Fruit fly (Drosophila melanogaster) whole organism, embryonic: ENCODE results near the gene superdeath.
A peak's percentile ranks its signal among the peaks of the same experiment; 100 is the strongest.

Source experiments
- Atf6 ChIP-seq: fragments of 200-800 bp; sonication (Bioruptor generic); IDR thresholded peaks from 2 replicates; pipeline ENCODE4 v1.3.6; 2022; ENCODE audit warnings: missing biosample characterization, missing genetic modification characterization
- B-H1 ChIP-seq: fragments of 200-800 bp; sonication (Bioruptor generic); IDR thresholded peaks from 3 replicates; pipeline ENCODE4 v1.3.6; 2022; ENCODE audit warnings: missing biosample characterization, missing genetic modification characterization
- B-H2 ChIP-seq: fragments of 200-800 bp; sonication (Bioruptor generic); optimal IDR thresholded peaks from 2 replicates; lab custom pipeline; 2018; ENCODE audit warnings: missing biosample characterization, mild to moderate bottlenecking, missing genetic modification characterization
- BEAF-32 ChIP-seq: fragments of 200-800 bp; sonication (Bioruptor generic); optimal IDR thresholded peaks from 3 replicates; lab custom pipeline; 2017; ENCODE audit warnings: missing biosample characterization, missing genetic modification characterization, mild to moderate bottlenecking, moderate library complexity, missing genetic modification reagents
- Bteb2 ChIP-seq: fragments of 200-800 bp; sonication (Bioruptor generic); optimal IDR thresholded peaks from 2 replicates; lab custom pipeline; 2016; ENCODE audit warnings: missing biosample characterization, missing genetic modification characterization
- CG10431 ChIP-seq: fragments of 200-800 bp; sonication (Bioruptor generic); optimal IDR thresholded peaks from 3 replicates; lab custom pipeline; 2018; ENCODE audit warnings: missing biosample characterization, mild to moderate bottlenecking, missing genetic modification characterization
- CG10462 ChIP-seq: fragments of 200-800 bp; sonication (Bioruptor generic); optimal IDR thresholded peaks from 2 replicates; lab custom pipeline; 2016; ENCODE audit warnings: missing biosample characterization, missing genetic modification characterization
- CG11398 ChIP-seq: fragments of 200-800 bp; sonication (Bioruptor generic); optimal IDR thresholded peaks from 2 replicates; lab custom pipeline; 2016; ENCODE audit warnings: missing biosample characterization, missing genetic modification characterization
- CG11723 ChIP-seq: fragments of 200-800 bp; sonication (Bioruptor generic); optimal IDR thresholded peaks from 2 replicates; lab custom pipeline; 2017; ENCODE audit warnings: missing biosample characterization, mild to moderate bottlenecking, missing genetic modification characterization
- CG12236 ChIP-seq: fragments of 200-800 bp; sonication (Bioruptor generic); optimal IDR thresholded peaks from 2 replicates; lab custom pipeline; 2016; ENCODE audit warnings: missing biosample characterization, missing genetic modification characterization
- CG12391 ChIP-seq: fragments of 200-800 bp; sonication (Bioruptor generic); optimal IDR thresholded peaks from 3 replicates; lab custom pipeline; 2018; ENCODE audit warnings: missing biosample characterization, mild to moderate bottlenecking, missing genetic modification characterization, moderate library complexity
- CG13775 ChIP-seq: fragments of 200-800 bp; sonication (Bioruptor generic); optimal IDR thresholded peaks from 3 replicates; lab custom pipeline; 2017; ENCODE audit warnings: missing biosample characterization, mild to moderate bottlenecking, missing genetic modification characterization
- CG15514 ChIP-seq: fragments of 200-800 bp; sonication (Bioruptor generic); optimal IDR thresholded peaks from 3 replicates; lab custom pipeline; 2017; ENCODE audit warnings: missing biosample characterization, missing genetic modification characterization, mild to moderate bottlenecking, moderate library complexity, missing genetic modification reagents
- CG15696 ChIP-seq: fragments of 200-800 bp; sonication (Bioruptor generic); optimal IDR thresholded peaks from 2 replicates; lab custom pipeline; 2019; ENCODE audit warnings: missing biosample characterization, mild to moderate bottlenecking, missing genetic modification characterization, moderate library complexity
- CG16813 ChIP-seq: fragments of 200-800 bp; sonication (Bioruptor generic); IDR thresholded peaks from 3 replicates; pipeline ENCODE4 v1.3.6; 2022; ENCODE audit warnings: missing biosample characterization, missing genetic modification characterization; ENCODE audit not compliant: partially characterized antibody
- CG16815 ChIP-seq: fragments of 200-800 bp; sonication (Bioruptor generic); optimal IDR thresholded peaks from 3 replicates; lab custom pipeline; 2017; ENCODE audit warnings: missing biosample characterization, mild to moderate bottlenecking, missing genetic modification characterization
- CG1792 ChIP-seq: fragments of 200-800 bp; sonication (Bioruptor generic); optimal IDR thresholded peaks from 2 replicates; lab custom pipeline; 2016; ENCODE audit warnings: missing biosample characterization, missing genetic modification characterization
- CG2712 ChIP-seq: fragments of 200-800 bp; optimal IDR thresholded peaks from 3 replicates; lab custom pipeline; 2019; ENCODE audit warnings: missing biosample characterization, mild to moderate bottlenecking, missing genetic modification characterization, moderate library complexity
- CG30020 ChIP-seq: fragments of 200-800 bp; optimal IDR thresholded peaks from 2 replicates; lab custom pipeline; 2019; ENCODE audit warnings: missing biosample characterization, mild to moderate bottlenecking, missing genetic modification characterization, moderate library complexity
- CG33213 ChIP-seq: fragments of 200-800 bp; sonication (Bioruptor generic); optimal IDR thresholded peaks from 3 replicates; lab custom pipeline; 2016; ENCODE audit warnings: missing biosample characterization, missing genetic modification characterization
- CG34224 ChIP-seq: fragments of 200-800 bp; sonication (Bioruptor generic); IDR thresholded peaks from 3 replicates; pipeline ENCODE4 v1.3.6; 2022; ENCODE audit warnings: missing biosample characterization, missing genetic modification characterization; ENCODE audit not compliant: partially characterized antibody
- CG3995 ChIP-seq: fragments of 200-800 bp; sonication (Bioruptor generic); optimal IDR thresholded peaks from 3 replicates; lab custom pipeline; 2016; ENCODE audit warnings: missing biosample characterization, missing genetic modification characterization
- CG8290 ChIP-seq, 3 experiments: fragments of 200-800 bp; sonication (Bioruptor generic); optimal IDR thresholded peaks; 2 replicates each; lab custom pipeline; 2016 to 2019; ENCODE audit warnings: missing biosample characterization in 3 of 3, missing genetic modification characterization in 3 of 3, mild to moderate bottlenecking in 2 of 3, moderate library complexity in 1 of 3
- CG8924 ChIP-seq: fragments of 200-800 bp; optimal IDR thresholded peaks from 3 replicates; lab custom pipeline; 2019; ENCODE audit warnings: missing biosample characterization, mild to moderate bottlenecking, missing genetic modification characterization, moderate library complexity
- D19A ChIP-seq: fragments of 200-800 bp; optimal IDR thresholded peaks from 3 replicates; lab custom pipeline; 2019; ENCODE audit warnings: missing biosample characterization, mild to moderate bottlenecking, missing genetic modification characterization, moderate library complexity
- Hand ChIP-seq: fragments of 200-800 bp; sonication (Bioruptor generic); optimal IDR thresholded peaks from 2 replicates; lab custom pipeline; 2017; ENCODE audit warnings: mild to moderate bottlenecking, missing biosample characterization, missing genetic modification reagents, missing genetic modification characterization
- HmgZ ChIP-seq: fragments of 200-800 bp; sonication (Bioruptor generic); optimal IDR thresholded peaks from 2 replicates; lab custom pipeline; 2018; ENCODE audit warnings: missing biosample characterization, mild to moderate bottlenecking, missing genetic modification characterization
- Hmx ChIP-seq: fragments of 200-800 bp; sonication (Bioruptor generic); optimal IDR thresholded peaks from 2 replicates; lab custom pipeline; 2016; ENCODE audit warnings: missing biosample characterization, missing genetic modification characterization
- Hsf ChIP-seq: fragments of 200-800 bp; sonication (Bioruptor generic); optimal IDR thresholded peaks from 3 replicates; lab custom pipeline; 2016; ENCODE audit warnings: missing biosample characterization, missing genetic modification characterization
- Mes4 ChIP-seq: fragments of 200-800 bp; sonication (Bioruptor generic); optimal IDR thresholded peaks from 2 replicates; lab custom pipeline; 2016; ENCODE audit warnings: missing biosample characterization, missing genetic modification characterization
- NC2α ChIP-seq: fragments of 200-800 bp; sonication (Bioruptor generic); optimal IDR thresholded peaks from 2 replicates; lab custom pipeline; 2016; ENCODE audit warnings: missing biosample characterization, missing genetic modification characterization
- Neu2 ChIP-seq: fragments of 200-800 bp; sonication (Bioruptor generic); optimal IDR thresholded peaks from 3 replicates; lab custom pipeline; 2016; ENCODE audit warnings: missing biosample characterization, missing genetic modification characterization, borderline replicate concordance
- Nf-YB ChIP-seq: fragments of 200-800 bp; sonication (Bioruptor generic); optimal IDR thresholded peaks from 3 replicates; lab custom pipeline; 2019; ENCODE audit warnings: missing biosample characterization, mild to moderate bottlenecking, missing genetic modification characterization, moderate library complexity
- NfI ChIP-seq: fragments of 200-800 bp; sonication (Bioruptor generic); optimal IDR thresholded peaks from 3 replicates; lab custom pipeline; 2018; ENCODE audit warnings: missing biosample characterization, mild to moderate bottlenecking, missing genetic modification characterization, moderate library complexity
- Ptx1 ChIP-seq: fragments of 200-800 bp; sonication (Bioruptor generic); IDR thresholded peaks from 2 replicates; pipeline ENCODE4 v1.3.6; 2022; ENCODE audit warnings: missing biosample characterization, missing genetic modification characterization
- Tbp ChIP-seq: fragments of >200 bp; optimal IDR thresholded peaks from 2 replicates; lab custom pipeline; 2018; ENCODE audit warnings: missing biosample characterization, missing genetic modification characterization
- fd96Cb ChIP-seq: fragments of 200-800 bp; sonication (Bioruptor generic); optimal IDR thresholded peaks from 2 replicates; lab custom pipeline; 2018; ENCODE audit warnings: missing biosample characterization, mild to moderate bottlenecking, missing genetic modification characterization, moderate library complexity
- fru ChIP-seq: fragments of >200 bp; optimal IDR thresholded peaks from 2 replicates; lab custom pipeline; 2017
- gcm ChIP-seq: fragments of 200-800 bp; sonication (Bioruptor generic); optimal IDR thresholded peaks from 2 replicates; lab custom pipeline; 2019; ENCODE audit warnings: missing biosample characterization, mild to moderate bottlenecking, missing genetic modification characterization, moderate library complexity
- gro ChIP-seq: fragments of 200-800 bp; sonication (Bioruptor generic); optimal IDR thresholded peaks from 2 replicates; lab custom pipeline; 2016; ENCODE audit warnings: missing biosample characterization, missing genetic modification characterization
- klu ChIP-seq: fragments of 200-800 bp; sonication (Bioruptor generic); IDR thresholded peaks from 2 replicates; pipeline ENCODE4 v1.3.6; 2022; ENCODE audit warnings: missing biosample characterization, missing genetic modification characterization
- peb ChIP-seq: fragments of 200-800 bp; sonication (Bioruptor generic); IDR thresholded peaks from 2 replicates; pipeline ENCODE4 v1.3.6; 2022; ENCODE audit warnings: missing biosample characterization, missing genetic modification characterization
- ranshi ChIP-seq: fragments of 200-800 bp; sonication (Bioruptor generic); IDR thresholded peaks from 2 replicates; pipeline ENCODE4 v1.3.6; 2022; ENCODE audit warnings: missing biosample characterization, missing genetic modification characterization
- seq ChIP-seq: fragments of 200-800 bp; sonication (Bioruptor generic); IDR thresholded peaks from 2 replicates; pipeline ENCODE4 v1.3.6; 2022; ENCODE audit warnings: missing biosample characterization, missing genetic modification characterization
- sima ChIP-seq: fragments of 200-800 bp; sonication (Bioruptor generic); optimal IDR thresholded peaks from 2 replicates; lab custom pipeline; 2016; ENCODE audit warnings: missing biosample characterization, missing genetic modification characterization
- vvl ChIP-seq: fragments of 200-800 bp; sonication (Bioruptor generic); IDR thresholded peaks from 2 replicates; pipeline ENCODE4 v1.3.6; 2022; ENCODE audit warnings: missing biosample characterization, missing genetic modification characterization
- wor ChIP-seq: fragments of 200-800 bp; sonication (Bioruptor generic); IDR thresholded peaks from 2 replicates; pipeline ENCODE4 v1.3.6; 2022; ENCODE audit warnings: missing biosample characterization, missing genetic modification characterization
- zfh1 ChIP-seq: fragments of 200-800 bp; sonication (Bioruptor generic); IDR thresholded peaks from 3 replicates; pipeline ENCODE4 v1.3.6; 2022; ENCODE audit warnings: missing biosample characterization, missing genetic modification characterization

superdeath gene

DNA sequence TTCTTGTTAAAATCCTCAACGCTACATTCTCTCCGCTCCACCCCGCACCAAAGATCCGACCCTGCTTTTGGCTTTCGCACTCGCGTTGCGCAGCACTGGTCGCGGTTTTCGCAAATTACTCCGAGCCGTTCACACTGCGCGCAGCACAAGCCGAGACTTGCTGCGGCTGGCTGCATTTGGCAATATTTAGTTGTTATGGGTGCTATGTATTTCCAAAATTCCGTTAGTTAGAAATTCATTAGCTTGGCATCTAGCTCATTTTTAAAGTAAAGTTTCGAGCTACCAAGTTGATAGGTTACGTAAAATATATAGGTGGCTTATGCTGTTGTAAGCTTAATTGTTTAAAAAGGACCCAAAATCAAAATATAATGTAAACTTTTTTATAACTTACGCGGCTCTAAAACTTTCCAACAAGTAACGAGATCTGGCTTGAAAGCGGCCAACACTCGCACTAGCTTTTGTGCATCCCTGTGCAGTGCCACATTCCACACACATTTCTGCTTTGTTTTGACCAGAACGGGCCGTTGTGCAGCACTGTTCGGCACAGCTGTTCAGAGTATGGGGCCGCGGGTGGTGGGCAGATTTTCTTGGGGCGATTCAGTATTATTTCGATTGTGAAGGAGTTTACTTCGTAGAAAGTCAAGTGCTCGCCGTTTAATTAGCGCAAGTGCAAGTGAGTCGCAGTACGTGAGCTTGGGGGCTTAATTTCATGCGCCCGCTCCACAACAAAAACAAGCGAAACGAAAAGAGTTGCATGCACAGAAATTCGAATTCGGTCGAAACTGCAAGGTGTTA, 15.4 kb upstream of the superdeath start, which contains the start of the genes yem and Ctl2 (continued):
- TF ChIP-seq CG16815 (peak; percentile 82), CG8924 (peak; percentile 50), klu (peak; percentile 67), B-H2 (GFP tag; lab: Kevin White, UChicago) (peak; percentile 58), fru (lab: Kevin White, UChicago) (no peak), HmgZ (tag; lab: Kevin White, UChicago) (peak; percentile 65), B-H1 (GFP tag; lab: Robert Waterston, UW) (peak; percentile 36; the same call in 1 of the 3 replicates), CG15696 (tag; lab: Kevin White, UChicago) (peak; percentile 49), CG30020 (tag; lab: Kevin White, UChicago) (peak; percentile 68), vvl (GFP tag; lab: Robert Waterston, UW) (peak; percentile 58; the same call in 1 of the 2 replicates), NC2α (peak; percentile 53), CG34224 (GFP tag; lab: Robert Waterston, UW) (no peak; the same call in 2 of the 3 replicates), Neu2 (GFP tag; lab: Kevin White, UChicago) (peak; percentile 45), CG11723 (GFP tag; lab: Kevin White, UChicago) (peak; percentile 19), CG11398 (peak; percentile 69), Hand (GFP tag; lab: Kevin White, UChicago) (no peak), CG12391 (peak; percentile 72), CG13775 (GFP tag; lab: Kevin White, UChicago) (peak; percentile 80), Hsf (peak; percentile 85), CG8290 (GFP tag; optimal IDR thresholded peaks at IDR 0.05; lab: Kevin White, UChicago) (peak; percentile 85), CG8290 (tag; optimal IDR thresholded peaks at IDR 0.05; lab: Kevin White, UChicago) (peak; percentile 68 to 90), CG2712 (tag; lab: Kevin White, UChicago) (peak; percentile 68), peb (GFP tag; lab: Robert Waterston, UW) (peak; percentile 22; the same call in 1 of the 2 replicates), CG33213 (peak; percentile 25), Ptx1 (GFP tag; lab: Robert Waterston, UW) (peak; percentile 73), seq (GFP tag; lab: Robert Waterston, UW) (no peak), CG10431 (GFP tag; lab: Kevin White, UChicago) (no peak), zfh1 (GFP tag; lab: Robert Waterston, UW) (peak; percentile 75), CG1792 (GFP tag; lab: Kevin White, UChicago) (peak; percentile 77), ranshi (GFP tag; lab: Robert Waterston, UW) (peak; percentile 59; the same call in 1 of the 2 replicates), Hmx (GFP tag; lab: Kevin White, UChicago) (no peak), gro (GFP tag; lab: Kevin White, UChicago) (peak; percentile 84), CG10462 (peak; percentile 28), fd96Cb (tag; lab: Kevin White, UChicago) (peak; percentile 44), D19A (tag; lab: Kevin White, UChicago) (no peak), Bteb2 (peak; percentile 73), Atf6 (GFP tag; lab: Robert Waterston, UW) (0 out of 2 replicates have a peak, but pooled peaks have one; percentile 8), CG15514 (GFP tag; lab: Kevin White, UChicago) (peak; percentile 38), sima (GFP tag; lab: Kevin White, UChicago) (peak; percentile 2), CG3995 (GFP tag; lab: Kevin White, UChicago) (peak; percentile 95), Tbp (GFP tag; lab: Kevin White, UChicago) (peak; percentile 24), Nf-YB (GFP tag; lab: Kevin White, UChicago) (peak; percentile 25), gcm (GFP tag; lab: Kevin White, UChicago) (no peak), BEAF-32 (GFP tag; lab: Kevin White, UChicago) (peak; percentile 50), CG16813 (GFP tag; lab: Robert Waterston, UW) (peak; percentile 7; the same call in 1 of the 3 replicates), NfI (GFP tag; lab: Kevin White, UChicago) (peak; percentile 44), CG12236 (peak; percentile 46), Mes4 (GFP tag; lab: Kevin White, UChicago) (peak; percentile 64), wor (GFP tag; lab: Robert Waterston, UW) (peak; percentile 47; the same call in 1 of the 2 replicates)
